Worm (Caenorhabditis elegans): ENCODE measurements around the gene egg-3.

ce11 chrII:10925804-10926570 is 41.7 kb upstream of the egg-3 start, which contains the start of gene metr-1:
- TF ChIP-seq tab-1 (GFP tag; IDR thresholded peaks at IDR 0.05), result no peak
- TF ChIP-seq ztf-23 (GFP tag; IDR thresholded peaks at IDR 0.05), result no peak

Measured in whole organism, midembryonic.